Fruit fly (Drosophila melanogaster) whole organism, embryonic: ENCODE results near the gene Cyp4d1.

Experiments
- CG10147 ChIP-seq: fragments of 200-800 bp; sonication (Bioruptor generic); optimal IDR thresholded peaks from 2 replicates; lab custom pipeline; 2019; ENCODE audit warnings: missing biosample characterization, mild to moderate bottlenecking, missing genetic modification characterization, moderate library complexity
- CG10274 ChIP-seq: fragments of 200-800 bp; sonication (Bioruptor generic); optimal IDR thresholded peaks from 3 replicates; lab custom pipeline; 2017; ENCODE audit warnings: missing biosample characterization, mild to moderate bottlenecking, missing genetic modification characterization
- CG11696 ChIP-seq: fragments of 200-800 bp; sonication (Bioruptor generic); IDR thresholded peaks from 2 replicates; pipeline ENCODE4 v1.3.6; 2022; ENCODE audit warnings: missing biosample characterization, missing genetic modification characterization
- CG11723 ChIP-seq: fragments of 200-800 bp; sonication (Bioruptor generic); optimal IDR thresholded peaks from 2 replicates; lab custom pipeline; 2017; ENCODE audit warnings: missing biosample characterization, mild to moderate bottlenecking, missing genetic modification characterization
- CG12391 ChIP-seq: fragments of 200-800 bp; sonication (Bioruptor generic); optimal IDR thresholded peaks from 3 replicates; lab custom pipeline; 2018; ENCODE audit warnings: missing biosample characterization, mild to moderate bottlenecking, missing genetic modification characterization, moderate library complexity
- CG14014 ChIP-seq: fragments of 200-800 bp; sonication (Bioruptor generic); IDR thresholded peaks from 2 replicates; pipeline ENCODE4 v1.3.6; 2022; ENCODE audit warnings: missing biosample characterization, missing genetic modification characterization
- CG14965 ChIP-seq: fragments of 200-800 bp; sonication (Bioruptor generic); optimal IDR thresholded peaks from 2 replicates; lab custom pipeline; 2016; ENCODE audit warnings: missing biosample characterization, missing genetic modification characterization, borderline replicate concordance
- CG17361 ChIP-seq: fragments of 200-800 bp; sonication (Bioruptor generic); IDR thresholded peaks from 3 replicates; pipeline ENCODE4 v1.3.6; 2022; ENCODE audit warnings: missing biosample characterization, missing genetic modification characterization
- CG17568 ChIP-seq: fragments of 200-800 bp; sonication (Bioruptor generic); optimal IDR thresholded peaks from 2 replicates; lab custom pipeline; 2018; ENCODE audit warnings: missing biosample characterization, mild to moderate bottlenecking, missing genetic modification characterization, moderate library complexity
- CG17612 ChIP-seq: fragments of 200-800 bp; sonication (Bioruptor generic); IDR thresholded peaks from 2 replicates; pipeline ENCODE4 v1.3.6; 2022; ENCODE audit warnings: missing biosample characterization, missing genetic modification characterization
- CG30020 ChIP-seq: fragments of 200-800 bp; optimal IDR thresholded peaks from 2 replicates; lab custom pipeline; 2019; ENCODE audit warnings: missing biosample characterization, mild to moderate bottlenecking, missing genetic modification characterization, moderate library complexity
- CG30403 ChIP-seq: fragments of 200-800 bp; sonication (Bioruptor generic); optimal IDR thresholded peaks from 3 replicates; lab custom pipeline; 2016; ENCODE audit warnings: missing biosample characterization, missing genetic modification characterization
- CG30431 ChIP-seq: fragments of 200-800 bp; sonication (Bioruptor generic); optimal IDR thresholded peaks from 2 replicates; lab custom pipeline; 2017; ENCODE audit warnings: missing biosample characterization, missing genetic modification characterization
- CG3407 ChIP-seq: fragments of 200-800 bp; sonication (Bioruptor generic); optimal IDR thresholded peaks from 2 replicates; lab custom pipeline; 2018; ENCODE audit warnings: missing biosample characterization, mild to moderate bottlenecking, missing genetic modification characterization
- CG34224 ChIP-seq: fragments of 200-800 bp; sonication (Bioruptor generic); IDR thresholded peaks from 3 replicates; pipeline ENCODE4 v1.3.6; 2022; ENCODE audit warnings: missing biosample characterization, missing genetic modification characterization; ENCODE audit not compliant: partially characterized antibody
- CG34376 ChIP-seq: fragments of 200-800 bp; sonication (Bioruptor generic); optimal IDR thresholded peaks from 2 replicates; lab custom pipeline; 2018; ENCODE audit warnings: missing biosample characterization, mild to moderate bottlenecking, missing genetic modification characterization
- CG7786 ChIP-seq: fragments of 200-800 bp; sonication (Bioruptor generic); optimal IDR thresholded peaks from 2 replicates; lab custom pipeline; 2016; ENCODE audit warnings: missing biosample characterization, missing genetic modification characterization
- CG8924 ChIP-seq: fragments of 200-800 bp; optimal IDR thresholded peaks from 3 replicates; lab custom pipeline; 2019; ENCODE audit warnings: missing biosample characterization, mild to moderate bottlenecking, missing genetic modification characterization, moderate library complexity
- Dbx ChIP-seq: fragments of 200-800 bp; sonication (Bioruptor generic); IDR thresholded peaks from 3 replicates; pipeline ENCODE4 v1.3.6; 2022; ENCODE audit warnings: missing biosample characterization, missing genetic modification characterization
- Dfd ChIP-seq, 2 experiments: fragments of >200 bp; optimal IDR thresholded peaks; 2 replicates each; lab custom pipeline; 2017; ENCODE audit warnings: missing biosample characterization in 2 of 2, missing genetic modification characterization in 2 of 2
- Dp ChIP-seq: fragments of 200-800 bp; sonication (Bioruptor generic); optimal IDR thresholded peaks from 2 replicates; lab custom pipeline; 2018; ENCODE audit warnings: missing biosample characterization, mild to moderate bottlenecking, missing genetic modification characterization, moderate library complexity
- HHEX ChIP-seq: fragments of 200-800 bp; sonication (Bioruptor generic); optimal IDR thresholded peaks from 3 replicates; lab custom pipeline; 2017; ENCODE audit warnings: missing biosample characterization, mild to moderate bottlenecking, missing genetic modification characterization, missing genetic modification reagents
- Hmx ChIP-seq: fragments of 200-800 bp; sonication (Bioruptor generic); optimal IDR thresholded peaks from 2 replicates; lab custom pipeline; 2016; ENCODE audit warnings: missing biosample characterization, missing genetic modification characterization
- Mes4 ChIP-seq: fragments of 200-800 bp; sonication (Bioruptor generic); optimal IDR thresholded peaks from 2 replicates; lab custom pipeline; 2016; ENCODE audit warnings: missing biosample characterization, missing genetic modification characterization
- Neu2 ChIP-seq: fragments of 200-800 bp; sonication (Bioruptor generic); optimal IDR thresholded peaks from 3 replicates; lab custom pipeline; 2016; ENCODE audit warnings: missing biosample characterization, missing genetic modification characterization, borderline replicate concordance
- Ravus ChIP-seq: fragments of 200-800 bp; sonication (Bioruptor generic); IDR thresholded peaks from 2 replicates; pipeline ENCODE4 v1.3.6; 2022; ENCODE audit warnings: missing biosample characterization, missing genetic modification characterization
- Sox100B ChIP-seq: fragments of 200-800 bp; sonication (Bioruptor generic); optimal IDR thresholded peaks from 3 replicates; lab custom pipeline; 2018; ENCODE audit warnings: missing biosample characterization, mild to moderate bottlenecking, missing genetic modification characterization
- Spps ChIP-seq: fragments of 200-800 bp; sonication (Bioruptor generic); optimal IDR thresholded peaks from 2 replicates; lab custom pipeline; 2018; ENCODE audit warnings: missing biosample characterization, mild to moderate bottlenecking, missing genetic modification characterization
- Sry-δ ChIP-seq: fragments of 200-800 bp; sonication (Bioruptor generic); optimal IDR thresholded peaks from 2 replicates; lab custom pipeline; 2016; ENCODE audit warnings: missing biosample characterization, missing genetic modification characterization
- ara ChIP-seq: fragments of 200-800 bp; sonication (Bioruptor generic); IDR thresholded peaks from 2 replicates; pipeline ENCODE4 v1.3.6; 2022; ENCODE audit warnings: missing biosample characterization, missing genetic modification characterization
- ase ChIP-seq: fragments of 200-800 bp; sonication (Bioruptor generic); IDR thresholded peaks from 3 replicates; pipeline ENCODE4 v1.3.6; 2022; ENCODE audit warnings: missing biosample characterization, missing genetic modification characterization
- ato ChIP-seq: fragments of 200-800 bp; sonication (Bioruptor generic); IDR thresholded peaks from 2 replicates; pipeline ENCODE4 v1.3.6; 2022; ENCODE audit warnings: missing biosample characterization, missing genetic modification characterization; ENCODE audit not compliant: partially characterized antibody
- bcd ChIP-seq: fragments of 200-800 bp; sonication (Bioruptor generic); optimal IDR thresholded peaks from 2 replicates; lab custom pipeline; 2017; ENCODE audit warnings: missing biosample characterization, mild to moderate bottlenecking, missing genetic modification characterization
- cato ChIP-seq: fragments of 200-800 bp; sonication (Bioruptor generic); optimal IDR thresholded peaks from 2 replicates; lab custom pipeline; 2016; ENCODE audit warnings: missing biosample characterization, missing genetic modification characterization, borderline replicate concordance
- dmrt11E ChIP-seq: fragments of 200-800 bp; sonication (Bioruptor generic); optimal IDR thresholded peaks from 3 replicates; lab custom pipeline; 2018; ENCODE audit warnings: missing biosample characterization, mild to moderate bottlenecking, missing genetic modification characterization, moderate library complexity
- fd3F ChIP-seq: fragments of 200-800 bp; sonication (Bioruptor generic); optimal IDR thresholded peaks from 2 replicates; lab custom pipeline; 2018; ENCODE audit warnings: missing biosample characterization, mild to moderate bottlenecking, missing genetic modification characterization, moderate library complexity
- gsb ChIP-seq: fragments of 200-800 bp; sonication (Bioruptor generic); IDR thresholded peaks from 2 replicates; pipeline ENCODE4 v1.3.6; 2022; ENCODE audit warnings: missing biosample characterization, missing genetic modification characterization
- ind ChIP-seq: fragments of 200-800 bp; sonication (Bioruptor generic); optimal IDR thresholded peaks from 3 replicates; lab custom pipeline; 2016; ENCODE audit warnings: missing biosample characterization, missing genetic modification characterization
- kay ChIP-seq: fragments of 200-800 bp; sonication (Bioruptor generic); optimal IDR thresholded peaks from 2 replicates; lab custom pipeline; 2016; ENCODE audit warnings: missing biosample characterization, missing genetic modification characterization
- ken ChIP-seq: fragments of 200-800 bp; sonication (Bioruptor generic); IDR thresholded peaks from 3 replicates; pipeline ENCODE4 v1.3.6; 2022; ENCODE audit warnings: missing biosample characterization, missing genetic modification characterization
- lov ChIP-seq, 2 experiments: fragments of 200-800 bp in 1 of 2; fragments of >200 bp in 1 of 2; sonication (Bioruptor generic) in 1 of 2; IDR thresholded peaks in 1 of 2; optimal IDR thresholded peaks in 1 of 2; 2 replicates in 1 of 2; 3 replicates in 1 of 2; pipeline versions ENCODE4 v1.3.6 to Lab custom; 2017 to 2022; ENCODE audit warnings: missing biosample characterization in 1 of 2, missing genetic modification characterization in 1 of 2
- oc ChIP-seq: fragments of 200-800 bp; sonication (Bioruptor generic); optimal IDR thresholded peaks from 2 replicates; lab custom pipeline; 2018; ENCODE audit warnings: missing biosample characterization, mild to moderate bottlenecking, missing genetic modification characterization, moderate library complexity
- ro ChIP-seq: fragments of 200-800 bp; sonication (Bioruptor generic); IDR thresholded peaks from 2 replicates; pipeline ENCODE4 v1.3.6; 2022; ENCODE audit warnings: missing biosample characterization, missing genetic modification characterization
- schlank ChIP-seq: fragments of 200-800 bp; sonication (Bioruptor generic); optimal IDR thresholded peaks from 2 replicates; lab custom pipeline; 2018; ENCODE audit warnings: missing biosample characterization, mild to moderate bottlenecking, missing genetic modification characterization
- sim ChIP-seq: fragments of 200-800 bp; sonication (Bioruptor generic); IDR thresholded peaks from 2 replicates; pipeline ENCODE4 v1.3.6; 2022; ENCODE audit warnings: missing biosample characterization, missing genetic modification characterization
- so ChIP-seq: fragments of 200-800 bp; sonication (Bioruptor generic); IDR thresholded peaks from 3 replicates; pipeline ENCODE4 v1.3.6; 2022; ENCODE audit warnings: missing biosample characterization, missing genetic modification characterization
- tgo ChIP-seq: fragments of 200-800 bp; sonication (Bioruptor generic); IDR thresholded peaks from 3 replicates; pipeline ENCODE4 v1.3.6; 2022; ENCODE audit warnings: missing biosample characterization, missing genetic modification characterization
- unc-4 ChIP-seq: fragments of 200-800 bp; sonication (Bioruptor generic); IDR thresholded peaks from 2 replicates; pipeline ENCODE4 v1.3.6; 2022; ENCODE audit warnings: missing biosample characterization, missing genetic modification characterization; ENCODE audit not compliant: partially characterized antibody

The Cyp4d1 gene

dm6 chrX:2135868-2136787 is 25.9 kb downstream of the Cyp4d1 start (continued):
- TF ChIP-seq ato (GFP tag; lab: Robert Waterston, UW) (no peak), CG17361 (peak; percentile 24; the same call in 1 of the 3 replicates), Dp (GFP tag; lab: Kevin White, UChicago) (no peak), CG11723 (GFP tag; lab: Kevin White, UChicago) (no peak), CG8924 (tag; lab: Kevin White, UChicago) (no peak), CG30403 (peak; percentile 56), Dfd (GFP tag; optimal IDR thresholded peaks at IDR 0.05; lab: Kevin White, UChicago) (no peak), Ravus (GFP tag; lab: Robert Waterston, UW) (no peak), cato (GFP tag; lab: Kevin White, UChicago) (no peak), CG14965 (GFP tag; lab: Kevin White, UChicago) (no peak), CG7786 (peak; percentile 33), ro (GFP tag; lab: Robert Waterston, UW) (no peak), CG30020 (tag; lab: Kevin White, UChicago) (no peak), Sox100B (GFP tag; lab: Kevin White, UChicago) (peak; percentile 21), Mes4 (GFP tag; lab: Kevin White, UChicago) (no peak), CG11696 (GFP tag; lab: Robert Waterston, UW) (no peak), CG34224 (GFP tag; lab: Robert Waterston, UW) (no peak), CG3407 (GFP tag; lab: Kevin White, UChicago) (no peak), kay (GFP tag; lab: Kevin White, UChicago) (no peak), so (GFP tag; lab: Robert Waterston, UW) (no peak), CG30431 (GFP tag; lab: Kevin White, UChicago) (peak; percentile 12), CG17568 (GFP tag; lab: Kevin White, UChicago) (no peak), ara (GFP tag; lab: Robert Waterston, UW) (no peak; the same call in 1 of the 2 replicates), Dbx (GFP tag; lab: Robert Waterston, UW) (no peak), ken (GFP tag; lab: Robert Waterston, UW) (0 out of 3 replicates have a peak, but pooled peaks have one; percentile 39), gsb (GFP tag; lab: Robert Waterston, UW) (no peak), CG17612 (peak; percentile 58; the same call in 1 of the 2 replicates), unc-4 (GFP tag; lab: Robert Waterston, UW) (no peak), Neu2 (no peak), Spps (tag; lab: Kevin White, UChicago) (no peak), lov (optimal IDR thresholded peaks at IDR 0.05; lab: Kevin White, UChicago) (peak; percentile 82), lov (GFP tag; IDR thresholded peaks at IDR 0.05; lab: Robert Waterston, UW) (no peak), sim (GFP tag; lab: Robert Waterston, UW) (no peak), CG14014 (GFP tag; lab: Robert Waterston, UW) (0 out of 2 replicates have a peak, but pooled peaks have one; percentile 7), Sry-δ (no peak), Hmx (GFP tag; lab: Kevin White, UChicago) (no peak), CG10147 (GFP tag; lab: Kevin White, UChicago) (no peak), ase (GFP tag; lab: Robert Waterston, UW) (no peak), CG34376 (GFP tag; lab: Kevin White, UChicago) (no peak), HHEX (GFP tag; lab: Kevin White, UChicago) (no peak), tgo (peak; percentile 56), dmrt11E (tag; lab: Kevin White, UChicago) (no peak), oc (tag; lab: Kevin White, UChicago) (no peak), fd3F (GFP tag; lab: Kevin White, UChicago) (no peak), ind (GFP tag; lab: Kevin White, UChicago) (peak; percentile 51), bcd (peak; percentile 58), CG10274 (GFP tag; lab: Kevin White, UChicago) (peak; percentile 50), CG12391 (no peak), schlank (tag; lab: Kevin White, UChicago) (no peak)
